Worm (Caenorhabditis elegans) whole organism, L4 larva: ENCODE data around the gene T01E8.1.

ENCODE experiments used
- D1046.2 ChIP-seq: fragments of 200-800 bp; sonication (Bioruptor generic); IDR thresholded peaks from 2 replicates; pipeline ENCODE4 v1.3.6; 2022; ENCODE audit warnings: missing genetic modification characterization, missing compliant biosample characterization
- F10B5.3 ChIP-seq: sonication (generic microtip); optimal IDR thresholded peaks from 2 replicates; lab custom pipeline; 2016; ENCODE audit warnings: mild to moderate bottlenecking, missing genetic modification characterization, missing compliant biosample characterization
- F26F4.8 ChIP-seq: fragments of 200-800 bp; sonication (Bioruptor generic); conservative IDR thresholded peaks from 2 replicates; pipeline ENCODE4 v1.3.6; 2022; ENCODE audit warnings: missing genetic modification characterization, missing compliant biosample characterization
- T20F7.1 ChIP-seq: fragments of 200-800 bp; sonication (Bioruptor generic); optimal IDR thresholded peaks from 2 replicates; lab custom pipeline; 2018; ENCODE audit warnings: mild to moderate bottlenecking, missing genetic modification characterization, missing compliant biosample characterization
- Y48G9A.11 ChIP-seq: fragments of 200-800 bp; sonication (Bioruptor generic); IDR thresholded peaks from 2 replicates; pipeline ENCODE4 v1.3.6; 2022; ENCODE audit warnings: missing genetic modification reagents, missing genetic modification characterization, missing compliant biosample characterization
- Y5F2A.4 ChIP-seq: fragments of 200-800 bp; sonication (Bioruptor generic); optimal IDR thresholded peaks from 2 replicates; lab custom pipeline; 2018; ENCODE audit warnings: mild to moderate bottlenecking, missing genetic modification characterization, missing compliant biosample characterization
- Y75B8A.6 ChIP-seq: fragments of 200-800 bp; sonication (Bioruptor generic); IDR thresholded peaks from 2 replicates; pipeline ENCODE4 v1.3.6; 2022; ENCODE audit warnings: missing genetic modification reagents, missing genetic modification characterization, missing compliant biosample characterization
- ZK337.2 ChIP-seq: fragments of 200-800 bp; sonication (Bioruptor generic); IDR thresholded peaks from 2 replicates; pipeline ENCODE4 v1.3.6; 2022; ENCODE audit warnings: missing genetic modification reagents, missing genetic modification characterization, missing compliant biosample characterization
- ZK546.5 ChIP-seq, 2 experiments: sonication (generic microtip); optimal IDR thresholded peaks; 2 replicates each; lab custom pipeline; 2017; ENCODE audit warnings: missing biosample characterization in 2 of 2, missing genetic modification characterization in 2 of 2
- aly-2 ChIP-seq: sonication (generic microtip); optimal IDR thresholded peaks from 2 replicates; lab custom pipeline; 2018; ENCODE audit warnings: missing biosample characterization, missing genetic modification characterization
- ceh-20 ChIP-seq: fragments of 200-800 bp; sonication (Bioruptor generic); IDR thresholded peaks from 2 replicates; pipeline ENCODE4 v1.3.6; 2022; ENCODE audit warnings: missing genetic modification reagents, missing genetic modification characterization, missing compliant biosample characterization
- ceh-32 ChIP-seq: sonication (generic microtip); optimal IDR thresholded peaks from 2 replicates; lab custom pipeline; 2016; ENCODE audit warnings: mild to moderate bottlenecking, missing genetic modification characterization, missing compliant biosample characterization; ENCODE audit not compliant: poor library complexity
- ces-1 ChIP-seq: fragments of 150-350 bp; sonication (generic microtip); optimal IDR thresholded peaks from 4 replicates; lab custom pipeline; 2014; ENCODE audit warnings: missing biosample characterization, missing genetic modification reagents, missing genetic modification characterization
- cey-2 ChIP-seq: sonication (generic microtip); optimal IDR thresholded peaks from 3 replicates; lab custom pipeline; 2017; ENCODE audit warnings: missing genetic modification characterization, mild to moderate bottlenecking, missing compliant biosample characterization, antibody characterized with exemption, borderline replicate concordance; ENCODE audit not compliant: insufficient read depth
- ctbp-1 ChIP-seq: fragments of 200-800 bp; sonication (Bioruptor generic); IDR thresholded peaks from 2 replicates; pipeline ENCODE4 v1.3.6; 2022; ENCODE audit warnings: missing genetic modification reagents, missing genetic modification characterization, missing compliant biosample characterization
- daf-19 ChIP-seq: fragments of 200-800 bp; sonication (Bioruptor generic); conservative IDR thresholded peaks from 2 replicates; pipeline ENCODE4 v1.3.6; 2022; ENCODE audit warnings: missing genetic modification characterization, missing compliant biosample characterization
- dmd-8 ChIP-seq: fragments of 200-800 bp; sonication (Bioruptor generic); IDR thresholded peaks from 2 replicates; pipeline ENCODE4 v1.3.6; 2022; ENCODE audit warnings: missing genetic modification characterization, missing compliant biosample characterization
- dpl-1 ChIP-seq: fragments of 150-350 bp; optimal IDR thresholded peaks from 2 replicates; lab custom pipeline; 2014; ENCODE audit warnings: missing biosample characterization, missing genetic modification reagents, missing genetic modification characterization
- dve-1 ChIP-seq: sonication (generic microtip); optimal IDR thresholded peaks from 2 replicates; lab custom pipeline; 2017; ENCODE audit warnings: antibody characterized with exemption, mild to moderate bottlenecking, missing genetic modification characterization, missing compliant biosample characterization; ENCODE audit not compliant: insufficient read depth
- egl-43 ChIP-seq: fragments of 200-800 bp; sonication (Bioruptor generic); IDR thresholded peaks from 2 replicates; pipeline ENCODE4 v1.3.6; 2022; ENCODE audit warnings: missing genetic modification reagents, missing genetic modification characterization, missing compliant biosample characterization
- fkh-10 ChIP-seq: fragments of 150-350 bp; optimal IDR thresholded peaks from 2 replicates; lab custom pipeline; 2014; ENCODE audit warnings: missing biosample characterization, missing genetic modification reagents, missing genetic modification characterization
- hlh-30 ChIP-seq: sonication (generic microtip); optimal IDR thresholded peaks from 2 replicates; lab custom pipeline; 2017; ENCODE audit warnings: antibody characterized with exemption, mild to moderate bottlenecking, missing genetic modification characterization, missing compliant biosample characterization; ENCODE audit not compliant: insufficient read depth
- hmg-1.1 ChIP-seq: fragments of 200-800 bp; sonication (Bioruptor generic); IDR thresholded peaks from 2 replicates; pipeline ENCODE4 v1.3.6; 2022; ENCODE audit warnings: missing genetic modification reagents, missing genetic modification characterization, missing compliant biosample characterization
- lin-13 ChIP-seq: fragments of 150-350 bp; optimal IDR thresholded peaks from 2 replicates; lab custom pipeline; 2014; ENCODE audit warnings: missing biosample characterization, missing genetic modification reagents, missing genetic modification characterization
- lin-38 ChIP-seq: fragments of 200-800 bp; sonication (Bioruptor generic); IDR thresholded peaks from 2 replicates; pipeline ENCODE4 v1.3.6; 2022; ENCODE audit warnings: missing genetic modification reagents, missing genetic modification characterization, missing compliant biosample characterization
- madf-9 ChIP-seq: fragments of 200-800 bp; sonication (Bioruptor generic); conservative IDR thresholded peaks from 2 replicates; pipeline ENCODE4 v1.3.6; 2022; ENCODE audit warnings: missing genetic modification reagents, missing genetic modification characterization, missing compliant biosample characterization
- mdt-29 ChIP-seq: fragments of 200-800 bp; sonication (Bioruptor generic); IDR thresholded peaks from 2 replicates; pipeline ENCODE4 v1.3.6; 2022; ENCODE audit warnings: missing genetic modification reagents, missing genetic modification characterization, missing compliant biosample characterization
- mes-2 ChIP-seq: sonication (generic microtip); optimal IDR thresholded peaks from 2 replicates; lab custom pipeline; 2016; ENCODE audit warnings: missing genotype, mild to moderate bottlenecking, missing genetic modification characterization, missing compliant biosample characterization; ENCODE audit not compliant: poor library complexity, severe bottlenecking
- mxl-3 ChIP-seq: fragments of 200-800 bp; sonication (Bioruptor generic); optimal IDR thresholded peaks from 2 replicates; lab custom pipeline; 2018; ENCODE audit warnings: mild to moderate bottlenecking, missing genetic modification characterization, missing compliant biosample characterization
- nhr-10 ChIP-seq: fragments of 150-350 bp; optimal IDR thresholded peaks from 2 replicates; lab custom pipeline; 2014; ENCODE audit warnings: missing biosample characterization, missing genetic modification characterization
- nhr-11 ChIP-seq: fragments of 150-350 bp; optimal IDR thresholded peaks from 2 replicates; lab custom pipeline; 2014; ENCODE audit warnings: missing biosample characterization, missing genetic modification characterization
- nhr-25 ChIP-seq: sonication (generic microtip); optimal IDR thresholded peaks from 2 replicates; lab custom pipeline; 2017; ENCODE audit warnings: missing genetic modification characterization, mild to moderate bottlenecking, missing compliant biosample characterization, antibody characterized with exemption, moderate library complexity, borderline replicate concordance; ENCODE audit not compliant: insufficient read depth
- nhr-28 ChIP-seq: fragments of 150-350 bp; optimal IDR thresholded peaks from 2 replicates; lab custom pipeline; 2014; ENCODE audit warnings: missing biosample characterization, missing genetic modification characterization
- nhr-42 ChIP-seq: fragments of 200-800 bp; sonication (Bioruptor generic); IDR thresholded peaks from 2 replicates; pipeline ENCODE4 v1.3.6; 2022; ENCODE audit warnings: missing genetic modification characterization, missing compliant biosample characterization
- nhr-48 ChIP-seq: sonication (generic microtip); optimal IDR thresholded peaks from 2 replicates; lab custom pipeline; 2016; ENCODE audit warnings: mild to moderate bottlenecking, missing genetic modification characterization, missing compliant biosample characterization
- nhr-6 ChIP-seq: fragments of 150-350 bp; optimal IDR thresholded peaks from 2 replicates; lab custom pipeline; 2014; ENCODE audit warnings: missing biosample characterization, missing genetic modification characterization
- php-3 ChIP-seq: fragments of 200-800 bp; sonication (Bioruptor generic); IDR thresholded peaks from 2 replicates; pipeline ENCODE4 v1.3.6; 2022; ENCODE audit warnings: missing genetic modification reagents, missing genetic modification characterization, missing compliant biosample characterization
- snpc-1.2 ChIP-seq: fragments of 200-800 bp; sonication (Bioruptor generic); IDR thresholded peaks from 2 replicates; pipeline ENCODE4 v1.3.6; 2022; ENCODE audit warnings: missing genetic modification reagents, missing genetic modification characterization, missing compliant biosample characterization
- spr-1 ChIP-seq: sonication (generic microtip); optimal IDR thresholded peaks from 2 replicates; lab custom pipeline; 2016; ENCODE audit warnings: mild to moderate bottlenecking, missing genetic modification characterization, missing compliant biosample characterization
- spr-3 ChIP-seq: fragments of 200-800 bp; sonication (Bioruptor generic); optimal IDR thresholded peaks from 2 replicates; lab custom pipeline; 2018; ENCODE audit warnings: mild to moderate bottlenecking, missing genetic modification characterization, missing compliant biosample characterization
- tag-97 ChIP-seq: fragments of 200-800 bp; sonication (Bioruptor generic); IDR thresholded peaks from 2 replicates; pipeline ENCODE4 v1.3.6; 2022; ENCODE audit warnings: missing genetic modification characterization, missing compliant biosample characterization
- tra-1 ChIP-seq: fragments of 200-800 bp; sonication (Bioruptor generic); IDR thresholded peaks from 2 replicates; pipeline ENCODE4 v1.3.6; 2022; ENCODE audit warnings: missing genetic modification reagents, missing genetic modification characterization, missing compliant biosample characterization
- unc-130 ChIP-seq: sonication (generic microtip); optimal IDR thresholded peaks from 2 replicates; lab custom pipeline; 2016; ENCODE audit warnings: missing genetic modification reagents, missing genetic modification characterization, missing compliant biosample characterization
- ztf-11 ChIP-seq: fragments of 150-350 bp; optimal IDR thresholded peaks from 2 replicates; lab custom pipeline; 2014; ENCODE audit warnings: missing biosample characterization, missing genetic modification characterization

The T01E8.1 gene

DNA sequence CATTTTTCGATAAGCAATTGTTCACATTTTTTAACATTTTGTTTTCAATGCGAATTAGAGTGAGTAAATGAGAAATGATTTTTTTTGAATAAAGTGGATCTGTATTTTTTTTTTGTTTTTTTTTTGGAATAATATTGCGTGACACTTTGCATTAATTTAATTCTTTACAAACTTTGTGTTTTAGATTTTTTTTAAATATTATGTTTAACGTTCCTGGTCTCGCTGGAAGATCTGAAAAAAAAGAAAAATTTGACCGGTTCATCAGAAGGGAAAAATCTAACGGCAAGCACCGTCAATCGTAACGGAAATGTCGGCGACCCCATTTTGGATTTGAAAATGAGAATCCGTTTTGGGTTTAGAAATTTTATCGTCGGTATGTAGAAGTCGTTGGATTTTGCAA lies 17.2 kb upstream of the T01E8.1 start, which contains the start of gene cdc-25.4:
Gene cdc-25.4, minus strand, starts transcription at position 101 of the 400 bp plus-strand sequence.
- TF ChIP-seq ctbp-1 (GFP tag; lab: Robert Waterston, UW) (no peak), ces-1 (no peak), nhr-10 (tag; lab: Kevin White, UChicago) (no peak), hlh-30 (tag; lab: Kevin White, UChicago) (no peak), dmd-8 (GFP tag; lab: Robert Waterston, UW) (no peak), Y48G9A.11 (GFP tag; lab: Robert Waterston, UW) (no peak), mxl-3 (GFP tag; lab: Kevin White, UChicago) (no peak), spr-3 (no peak)
- TF ChIP-seq, all 104 proteins: peak for 0

DNA sequence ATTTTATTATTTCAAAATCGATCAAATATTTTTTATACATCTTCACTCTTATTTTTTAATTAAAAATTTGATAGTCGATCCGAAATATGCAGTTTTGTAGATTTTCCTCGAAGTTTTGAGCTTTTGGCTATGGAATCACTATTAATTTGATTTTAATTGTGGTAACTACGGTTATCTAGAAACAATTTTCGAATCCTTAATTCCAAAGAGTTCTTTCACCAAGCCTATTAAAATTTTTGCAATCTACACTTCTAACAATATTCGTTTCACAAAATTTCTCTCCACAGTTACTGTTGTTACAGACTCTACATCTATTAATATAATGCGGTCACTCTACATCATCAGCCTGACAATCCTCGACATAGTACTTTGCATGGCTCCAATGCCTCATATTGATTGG lies 14.3 kb upstream of the T01E8.1 start, which contains the start of gene R05H5.7:
Gene R05H5.7, plus strand, starts transcription at position 301 of the 400 bp plus-strand sequence.
- TF ChIP-seq ztf-11 (tag; lab: Kevin White, UChicago) (no peak), egl-43 (GFP tag; lab: Robert Waterston, UW) (no peak), F10B5.3 (no peak), nhr-28 (tag; lab: Kevin White, UChicago) (no peak), nhr-25 (tag; lab: Kevin White, UChicago) (no peak), tra-1 (GFP tag; lab: Robert Waterston, UW) (no peak), Y5F2A.4 (GFP tag; lab: Kevin White, UChicago) (no peak), nhr-11 (no peak), aly-2 (tag; lab: Kevin White, UChicago) (no peak), ZK337.2 (GFP tag; lab: Robert Waterston, UW) (no peak), nhr-48 (tag; lab: Kevin White, UChicago) (no peak), F26F4.8 (GFP tag; lab: Robert Waterston, UW) (no peak)

DNA sequence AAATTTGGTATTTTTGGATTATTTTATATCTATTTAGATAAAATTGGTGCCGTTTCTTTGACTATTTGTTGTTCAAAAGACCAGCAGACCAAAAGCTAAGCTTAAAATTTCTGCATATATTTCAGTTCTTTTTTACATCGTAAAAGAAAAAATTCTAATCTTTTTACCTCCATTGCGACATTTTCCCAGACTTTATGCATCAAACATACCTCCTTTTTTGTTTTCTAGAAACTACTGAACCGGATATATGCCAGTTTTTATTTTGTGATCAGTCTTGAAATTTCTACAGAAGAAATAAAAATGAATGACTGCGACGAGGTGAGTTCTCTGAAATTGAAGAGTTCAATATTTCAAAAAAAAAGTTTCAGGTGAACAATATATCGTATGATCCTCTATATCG lies 11.9 kb upstream of the T01E8.1 start, which contains the start of gene srb-6:
Gene srb-6, plus strand, starts transcription at position 301 of the 400 bp plus-strand sequence.
- TF ChIP-seq nhr-42 (GFP tag; lab: Robert Waterston, UW) (no peak), dve-1 (tag; lab: Kevin White, UChicago) (no peak), snpc-1.2 (no peak), daf-19 (GFP tag; lab: Robert Waterston, UW) (no peak), spr-1 (tag; lab: Kevin White, UChicago) (no peak), lin-38 (GFP tag; lab: Robert Waterston, UW) (no peak), mxl-3 (GFP tag; lab: Kevin White, UChicago) (no peak), mdt-29 (GFP tag; lab: Robert Waterston, UW) (no peak), ceh-32 (no peak)

DNA sequence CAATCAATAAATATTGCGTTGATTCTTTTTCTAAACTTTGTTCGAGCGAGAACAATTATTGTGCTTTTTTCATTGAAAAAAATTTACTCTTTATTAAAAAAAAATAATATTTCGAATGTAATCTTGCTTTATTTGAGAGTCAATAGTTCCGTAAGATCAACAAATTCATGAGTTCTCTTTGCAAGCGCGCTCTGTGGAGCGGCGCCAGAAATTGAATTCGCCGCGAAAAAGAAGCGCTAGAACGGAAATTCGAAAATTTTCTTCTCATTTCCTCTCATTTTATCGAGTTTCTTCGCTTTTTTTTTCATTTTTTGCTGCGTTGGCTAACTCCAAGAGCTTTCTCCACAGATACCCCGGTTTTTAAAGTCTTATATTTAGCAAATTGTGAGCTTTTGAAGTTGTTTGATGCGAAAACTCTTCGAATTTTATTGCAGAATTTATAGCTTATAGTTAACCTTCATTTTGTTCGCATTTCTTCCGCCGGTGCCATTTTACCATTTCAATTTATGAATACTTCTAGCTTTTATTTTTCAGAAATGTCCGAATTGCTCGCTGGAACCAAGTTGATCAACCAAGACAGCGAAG lies 9.3 kb upstream of the T01E8.1 start, which contains the start of gene R05H5.3:
Gene R05H5.3, plus strand, starts transcription at position 535 of the 585 bp plus-strand sequence.
- TF ChIP-seq hmg-1.1 (no peak; the same call in 1 of the 2 replicates), tag-97 (GFP tag; lab: Robert Waterston, UW) (no peak), mxl-3 (GFP tag; lab: Kevin White, UChicago) (no peak), php-3 (GFP tag; lab: Robert Waterston, UW) (no peak), fkh-10 (GFP tag; lab: Kevin White, UChicago) (peak; percentile 71), D1046.2 (no peak), Y75B8A.6 (GFP tag; lab: Robert Waterston, UW) (no peak), egl-43 (GFP tag; lab: Robert Waterston, UW) (no peak), T20F7.1 (GFP tag; lab: Kevin White, UChicago) (peak; percentile 11), lin-38 (GFP tag; lab: Robert Waterston, UW) (peak; percentile 93), Y48G9A.11 (GFP tag; lab: Robert Waterston, UW) (peak; percentile 57; the same call in 1 of the 2 replicates), lin-13 (GFP tag; lab: Kevin White, UChicago) (peak; percentile 73), ces-1 (peak; percentile 70), nhr-28 (tag; lab: Kevin White, UChicago) (peak; percentile 71), mes-2 (tag; lab: Kevin White, UChicago) (no peak), dpl-1 (GFP tag; lab: Kevin White, UChicago) (peak; percentile 83), madf-9 (GFP tag; lab: Robert Waterston, UW) (no peak), nhr-6 (tag; lab: Kevin White, UChicago) (peak; percentile 77), unc-130 (peak; percentile 94), ceh-20 (no peak), cey-2 (no peak), ZK546.5 (tag; optimal IDR thresholded peaks at IDR 0.05; lab: Kevin White, UChicago) (no peak)
